Fruit fly (Drosophila melanogaster): Measurements from ENCODE around the gene Ir68a.

Ir68a gene

DNA sequence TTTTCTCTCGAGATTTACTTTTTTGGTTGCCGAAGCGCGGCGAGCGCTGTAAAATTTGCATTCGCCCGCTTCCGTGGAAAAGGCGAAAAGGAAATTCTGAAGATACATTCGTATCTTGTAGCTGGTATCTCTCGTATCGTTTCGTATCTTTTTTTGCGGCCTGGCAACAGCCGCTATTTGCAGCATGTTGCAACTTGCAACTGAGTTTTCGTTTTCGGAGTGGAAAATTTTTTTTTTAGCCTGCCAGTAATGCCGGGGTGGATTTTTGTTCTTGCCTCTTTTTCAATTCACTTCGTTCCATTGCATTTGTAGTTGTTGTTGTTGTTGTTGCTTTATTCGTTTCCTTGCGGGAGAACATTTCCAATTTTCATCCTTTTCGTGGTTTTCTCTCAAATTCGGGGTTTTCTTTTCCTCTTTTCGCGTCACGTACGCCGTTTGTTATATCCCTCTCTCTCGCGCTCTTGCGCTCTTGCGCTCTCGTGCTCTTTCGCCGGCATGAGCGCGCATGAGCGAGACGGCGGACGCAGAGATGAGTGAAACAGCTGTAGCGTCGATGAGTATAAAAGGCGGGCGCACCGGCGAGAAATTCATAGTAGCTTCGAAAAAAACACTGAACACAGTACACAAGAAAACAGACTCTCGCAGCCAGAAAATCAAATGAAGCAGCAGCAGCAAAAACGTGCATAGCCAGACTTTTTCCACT, 15.9 kb upstream of the Ir68a start, which contains the start of gene scyl (continued):
- TF ChIP-seq hbn (GFP tag; IDR thresholded peaks at IDR 0.05; ENCODE audit: partially characterized antibody), result peak; percentile 63
- no peak for TF ChIP-seq CG9797 (GFP tag; optimal IDR thresholded peaks at IDR 0.05)
- no peak for TF ChIP-seq tx (GFP tag; optimal IDR thresholded peaks at IDR 0.05)
- TF ChIP-seq Hsf (GFP tag; optimal IDR thresholded peaks at IDR 0.05), result no peak
- TF ChIP-seq pb (GFP tag; optimal IDR thresholded peaks at IDR 0.05), result peak; percentile 9
- peak; percentile 56 for TF ChIP-seq CG1233 (GFP tag; optimal IDR thresholded peaks at IDR 0.05)
- TF ChIP-seq CG14667 (GFP tag; IDR thresholded peaks at IDR 0.05), result no peak
- peak; percentile 25 for TF ChIP-seq tin (GFP tag; optimal IDR thresholded peaks at IDR 0.05)
- peak; percentile 77 for TF ChIP-seq CG34376 (GFP tag; optimal IDR thresholded peaks at IDR 0.05)
- peak; percentile 43; the same call in 1 of the 3 replicates for TF ChIP-seq row (GFP tag; IDR thresholded peaks at IDR 0.05)
- TF ChIP-seq MESR4 (GFP tag; optimal IDR thresholded peaks at IDR 0.05), result peak; percentile 14
- TF ChIP-seq CG8089 (GFP tag; optimal IDR thresholded peaks at IDR 0.05), result peak; percentile 55
- TF ChIP-seq crp (GFP tag; optimal IDR thresholded peaks at IDR 0.05), result peak in 1 of 2 experiments; percentile 77
- TF ChIP-seq B-H1 (GFP tag; IDR thresholded peaks at IDR 0.05), result peak; percentile 51; the same call in 1 of the 3 replicates
- peak; percentile 52 for TF ChIP-seq CG1603 (tag; optimal IDR thresholded peaks at IDR 0.05)
- TF ChIP-seq mirr (GFP tag; optimal IDR thresholded peaks at IDR 0.05), result peak; percentile 57
- TF ChIP-seq vvl (GFP tag; IDR thresholded peaks at IDR 0.05), result peak; percentile 89
- TF ChIP-seq CG8281 (tag; optimal IDR thresholded peaks at IDR 0.05), result no peak
- peak; percentile 40 for TF ChIP-seq Xbp1 (GFP tag; optimal IDR thresholded peaks at IDR 0.05)
- peak; percentile 81 for TF ChIP-seq Opbp (GFP tag; IDR thresholded peaks at IDR 0.05; ENCODE audit: partially characterized antibody)
- TF ChIP-seq CG15011 (GFP tag; optimal IDR thresholded peaks at IDR 0.05), result no peak
- TF ChIP-seq Ptx1 (GFP tag; IDR thresholded peaks at IDR 0.05), result peak; percentile 28; the same call in 1 of the 2 replicates
- no peak for TF ChIP-seq CG3726 (GFP tag; IDR thresholded peaks at IDR 0.05)
- peak; percentile 48 for TF ChIP-seq zf30C (GFP tag; optimal IDR thresholded peaks at IDR 0.05)
- TF ChIP-seq lmd (GFP tag; IDR thresholded peaks at IDR 0.05), result peak; percentile 11; the same call in 1 of the 2 replicates
- TF ChIP-seq Stat92E (GFP tag; optimal IDR thresholded peaks at IDR 0.05), result peak in 1 of 3 experiments; percentile 59
- peak; percentile 41 for TF ChIP-seq Atf6 (GFP tag; IDR thresholded peaks at IDR 0.05)
- no peak for TF ChIP-seq usp (GFP tag; optimal IDR thresholded peaks at IDR 0.05)
- TF ChIP-seq CG13775 (GFP tag; optimal IDR thresholded peaks at IDR 0.05), result no peak
- peak; percentile 18 to 52 for TF ChIP-seq chif (GFP tag; optimal IDR thresholded peaks at IDR 0.05)
- TF ChIP-seq bowl (GFP tag; IDR thresholded peaks at IDR 0.05), result peak; percentile 84
- TF ChIP-seq ro (GFP tag; IDR thresholded peaks at IDR 0.05), result no peak
- peak; percentile 37 for TF ChIP-seq CG11723 (GFP tag; optimal IDR thresholded peaks at IDR 0.05)
- TF ChIP-seq twi (tag; optimal IDR thresholded peaks at IDR 0.05), result peak; percentile 43
- peak; percentile 17 for TF ChIP-seq dmrt11E (tag; optimal IDR thresholded peaks at IDR 0.05)
- no peak; the same call in 1 of the 2 replicates for TF ChIP-seq sens-2 (GFP tag; IDR thresholded peaks at IDR 0.05)
- TF ChIP-seq CG11504 (tag; optimal IDR thresholded peaks at IDR 0.05), result peak; percentile 63
- TF ChIP-seq bab2 (GFP tag; optimal IDR thresholded peaks at IDR 0.05), result peak; percentile 10
- TF ChIP-seq trem (tag; optimal IDR thresholded peaks at IDR 0.05), result peak; percentile 52
- TF ChIP-seq sim (GFP tag; IDR thresholded peaks at IDR 0.05), result 0 out of 2 replicates have a peak, but pooled peaks have one; percentile 38
- peak; percentile 46; the same call in 1 of the 3 replicates for TF ChIP-seq tgo (GFP tag; IDR thresholded peaks at IDR 0.05)
- peak; percentile 42 for TF ChIP-seq CG9876 (GFP tag; optimal IDR thresholded peaks at IDR 0.05)
- no peak for TF ChIP-seq Dp (GFP tag; optimal IDR thresholded peaks at IDR 0.05)
- TF ChIP-seq Doc2 (GFP tag; IDR thresholded peaks at IDR 0.05), result no peak
- TF ChIP-seq Jarid2 (GFP tag; optimal IDR thresholded peaks at IDR 0.05), result peak; percentile 97
- TF ChIP-seq CG8290 (GFP tag; optimal IDR thresholded peaks at IDR 0.05), result peak; percentile 26
- peak; percentile 43 to 85 for TF ChIP-seq CG8290 (tag; optimal IDR thresholded peaks at IDR 0.05)
- peak; percentile 59 for TF ChIP-seq CG13296 (GFP tag; optimal IDR thresholded peaks at IDR 0.05)
- TF ChIP-seq CG10979 (tag; optimal IDR thresholded peaks at IDR 0.05), result peak; percentile 18

Measured in whole organism, embryonic.